Worm (Caenorhabditis elegans) whole organism, L4 larva: Measurements from ENCODE around the gene C30G12.6.

Experiments used
- D1046.2 ChIP-seq: fragments of 200-800 bp; sonication (Bioruptor generic); IDR thresholded peaks from 2 replicates; pipeline ENCODE4 v1.3.6; 2022; ENCODE audit warnings: missing genetic modification characterization, missing compliant biosample characterization
- F10B5.3 ChIP-seq: sonication (generic microtip); optimal IDR thresholded peaks from 2 replicates; lab custom pipeline; 2016; ENCODE audit warnings: mild to moderate bottlenecking, missing genetic modification characterization, missing compliant biosample characterization
- F26F4.8 ChIP-seq: fragments of 200-800 bp; sonication (Bioruptor generic); conservative IDR thresholded peaks from 2 replicates; pipeline ENCODE4 v1.3.6; 2022; ENCODE audit warnings: missing genetic modification characterization, missing compliant biosample characterization
- F37D6.2 ChIP-seq: sonication (generic microtip); optimal IDR thresholded peaks from 2 replicates; lab custom pipeline; 2016; ENCODE audit warnings: mild to moderate bottlenecking, missing genetic modification characterization, missing compliant biosample characterization
- F49E8.2 ChIP-seq: sonication (generic microtip); optimal IDR thresholded peaks from 2 replicates; lab custom pipeline; 2016; ENCODE audit warnings: missing compliant biosample characterization, mild to moderate bottlenecking, missing genetic modification characterization, borderline replicate concordance
- T20F7.1 ChIP-seq: fragments of 200-800 bp; sonication (Bioruptor generic); optimal IDR thresholded peaks from 2 replicates; lab custom pipeline; 2018; ENCODE audit warnings: mild to moderate bottlenecking, missing genetic modification characterization, missing compliant biosample characterization
- T26A8.4 ChIP-seq: fragments of 200-800 bp; sonication (Bioruptor generic); IDR thresholded peaks from 2 replicates; pipeline ENCODE4 v1.3.6; 2022; ENCODE audit warnings: missing genetic modification characterization, missing compliant biosample characterization
- Y5F2A.4 ChIP-seq: fragments of 200-800 bp; sonication (Bioruptor generic); optimal IDR thresholded peaks from 2 replicates; lab custom pipeline; 2018; ENCODE audit warnings: mild to moderate bottlenecking, missing genetic modification characterization, missing compliant biosample characterization
- Y75B8A.6 ChIP-seq: fragments of 200-800 bp; sonication (Bioruptor generic); IDR thresholded peaks from 2 replicates; pipeline ENCODE4 v1.3.6; 2022; ENCODE audit warnings: missing genetic modification reagents, missing genetic modification characterization, missing compliant biosample characterization
- ZK337.2 ChIP-seq: fragments of 200-800 bp; sonication (Bioruptor generic); IDR thresholded peaks from 2 replicates; pipeline ENCODE4 v1.3.6; 2022; ENCODE audit warnings: missing genetic modification reagents, missing genetic modification characterization, missing compliant biosample characterization
- ZK546.5 ChIP-seq, 2 experiments: sonication (generic microtip); optimal IDR thresholded peaks; 2 replicates each; lab custom pipeline; 2017; ENCODE audit warnings: missing biosample characterization in 2 of 2, missing genetic modification characterization in 2 of 2
- ama-1 ChIP-seq: fragments of 150-350 bp; optimal IDR thresholded peaks from 2 replicates; lab custom pipeline; 2014; ENCODE audit warnings: inconsistent platforms, mixed read lengths
- arid-1 ChIP-seq: fragments of 200-800 bp; sonication (Bioruptor generic); conservative IDR thresholded peaks from 2 replicates; pipeline ENCODE4 v1.3.6; 2022; ENCODE audit warnings: missing genetic modification reagents, missing genetic modification characterization, missing compliant biosample characterization
- attf-4 ChIP-seq: sonication (generic microtip); optimal IDR thresholded peaks from 3 replicates; lab custom pipeline; 2017; ENCODE audit warnings: missing biosample characterization, missing genetic modification characterization
- ceh-32 ChIP-seq: sonication (generic microtip); optimal IDR thresholded peaks from 2 replicates; lab custom pipeline; 2016; ENCODE audit warnings: mild to moderate bottlenecking, missing genetic modification characterization, missing compliant biosample characterization; ENCODE audit not compliant: poor library complexity
- ceh-44 ChIP-seq: fragments of 200-800 bp; sonication (Bioruptor generic); IDR thresholded peaks from 2 replicates; pipeline ENCODE4 v1.3.6; 2022; ENCODE audit warnings: missing genetic modification reagents, missing genetic modification characterization, missing compliant biosample characterization
- ceh-62 ChIP-seq: sonication (generic microtip); optimal IDR thresholded peaks from 2 replicates; lab custom pipeline; 2017; ENCODE audit warnings: missing biosample characterization, missing genetic modification characterization
- ceh-82 ChIP-seq: sonication (generic microtip); optimal IDR thresholded peaks from 2 replicates; lab custom pipeline; 2017; ENCODE audit warnings: missing biosample characterization, missing genetic modification characterization
- ctbp-1 ChIP-seq: fragments of 200-800 bp; sonication (Bioruptor generic); IDR thresholded peaks from 2 replicates; pipeline ENCODE4 v1.3.6; 2022; ENCODE audit warnings: missing genetic modification reagents, missing genetic modification characterization, missing compliant biosample characterization
- daf-12 ChIP-seq: fragments of 150-350 bp; optimal IDR thresholded peaks from 2 replicates; lab custom pipeline; 2014; ENCODE audit warnings: missing biosample characterization, missing genetic modification reagents, missing genetic modification characterization
- daf-19 ChIP-seq: fragments of 200-800 bp; sonication (Bioruptor generic); conservative IDR thresholded peaks from 2 replicates; pipeline ENCODE4 v1.3.6; 2022; ENCODE audit warnings: missing genetic modification characterization, missing compliant biosample characterization
- daf-8 ChIP-seq: fragments of 200-800 bp; sonication (Bioruptor generic); IDR thresholded peaks from 2 replicates; pipeline ENCODE4 v1.3.6; 2022; ENCODE audit warnings: missing genetic modification characterization, missing compliant biosample characterization
- dmd-8 ChIP-seq: fragments of 200-800 bp; sonication (Bioruptor generic); IDR thresholded peaks from 2 replicates; pipeline ENCODE4 v1.3.6; 2022; ENCODE audit warnings: missing genetic modification characterization, missing compliant biosample characterization
- dpl-1 ChIP-seq: fragments of 150-350 bp; optimal IDR thresholded peaks from 2 replicates; lab custom pipeline; 2014; ENCODE audit warnings: missing biosample characterization, missing genetic modification reagents, missing genetic modification characterization
- egl-27 ChIP-seq: sonication (generic microtip); optimal IDR thresholded peaks from 3 replicates; lab custom pipeline; 2017; ENCODE audit warnings: missing biosample characterization, missing genetic modification reagents, missing genetic modification characterization
- egl-43 ChIP-seq: fragments of 200-800 bp; sonication (Bioruptor generic); IDR thresholded peaks from 2 replicates; pipeline ENCODE4 v1.3.6; 2022; ENCODE audit warnings: missing genetic modification reagents, missing genetic modification characterization, missing compliant biosample characterization
- fos-1 ChIP-seq: fragments of 150-350 bp; optimal IDR thresholded peaks from 2 replicates; lab custom pipeline; 2014; ENCODE audit warnings: missing biosample characterization, missing genetic modification characterization
- hif-1 ChIP-seq, 2 experiments: sonication (generic microtip); optimal IDR thresholded peaks; 2 replicates each; lab custom pipeline; 2016 to 2017; ENCODE audit warnings: missing compliant biosample characterization in 2 of 2, missing genetic modification characterization in 2 of 2, missing genetic modification reagents in 2 of 2, missing genotype in 2 of 2, mild to moderate bottlenecking in 1 of 2
- lim-7 ChIP-seq: fragments of 200-800 bp; sonication (Bioruptor generic); IDR thresholded peaks from 2 replicates; pipeline ENCODE4 v1.3.6; 2022; ENCODE audit warnings: missing genetic modification characterization, missing compliant biosample characterization
- lin-1 ChIP-seq: fragments of 200-800 bp; sonication (Bioruptor generic); IDR thresholded peaks from 2 replicates; pipeline ENCODE4 v1.3.6; 2022; ENCODE audit warnings: missing genetic modification reagents, missing genetic modification characterization, missing compliant biosample characterization
- lir-3 ChIP-seq: sonication (generic microtip); optimal IDR thresholded peaks from 2 replicates; lab custom pipeline; 2016; ENCODE audit warnings: mild to moderate bottlenecking, missing genetic modification characterization, missing compliant biosample characterization
- madf-5 ChIP-seq, 2 experiments: fragments of 200-800 bp; sonication (Bioruptor generic); IDR thresholded peaks; 2 replicates each; pipeline ENCODE4 v1.3.6; 2022; ENCODE audit warnings: missing compliant biosample characterization in 2 of 2, missing genetic modification characterization in 2 of 2
- mdl-1 ChIP-seq, 2 experiments: fragments of 150-350 bp in 1 of 2; sonication (generic microtip) in 1 of 2; optimal IDR thresholded peaks; 2 replicates each; lab custom pipeline; 2014 to 2017; ENCODE audit warnings: missing biosample characterization in 2 of 2, missing genetic modification characterization in 2 of 2
- mdt-29 ChIP-seq: fragments of 200-800 bp; sonication (Bioruptor generic); IDR thresholded peaks from 2 replicates; pipeline ENCODE4 v1.3.6; 2022; ENCODE audit warnings: missing genetic modification reagents, missing genetic modification characterization, missing compliant biosample characterization
- mep-1 ChIP-seq: fragments of 150-350 bp; sonication (generic microtip); optimal IDR thresholded peaks from 3 replicates; lab custom pipeline; 2014; ENCODE audit warnings: missing biosample characterization, missing genetic modification characterization
- mxl-2 ChIP-seq: fragments of 200-800 bp; sonication (Bioruptor generic); conservative IDR thresholded peaks from 2 replicates; pipeline ENCODE4 v1.3.6; 2022; ENCODE audit warnings: missing genetic modification reagents, missing genetic modification characterization, missing compliant biosample characterization
- mxl-3 ChIP-seq: fragments of 200-800 bp; sonication (Bioruptor generic); optimal IDR thresholded peaks from 2 replicates; lab custom pipeline; 2018; ENCODE audit warnings: mild to moderate bottlenecking, missing genetic modification characterization, missing compliant biosample characterization
- nhr-111 ChIP-seq: fragments of 200-800 bp; sonication (Bioruptor generic); optimal IDR thresholded peaks from 2 replicates; lab custom pipeline; 2018; ENCODE audit warnings: mild to moderate bottlenecking, missing genetic modification characterization, missing compliant biosample characterization
- nhr-237 ChIP-seq: sonication (generic microtip); optimal IDR thresholded peaks from 2 replicates; lab custom pipeline; 2017; ENCODE audit warnings: missing biosample characterization, missing genetic modification characterization
- nhr-28 ChIP-seq: fragments of 150-350 bp; optimal IDR thresholded peaks from 2 replicates; lab custom pipeline; 2014; ENCODE audit warnings: missing biosample characterization, missing genetic modification characterization
- nhr-48 ChIP-seq: sonication (generic microtip); optimal IDR thresholded peaks from 2 replicates; lab custom pipeline; 2016; ENCODE audit warnings: mild to moderate bottlenecking, missing genetic modification characterization, missing compliant biosample characterization
- nhr-77 ChIP-seq: fragments of 150-350 bp; optimal IDR thresholded peaks from 2 replicates; lab custom pipeline; 2014; ENCODE audit warnings: missing biosample characterization, missing genetic modification characterization
- php-3 ChIP-seq: fragments of 200-800 bp; sonication (Bioruptor generic); IDR thresholded peaks from 2 replicates; pipeline ENCODE4 v1.3.6; 2022; ENCODE audit warnings: missing genetic modification reagents, missing genetic modification characterization, missing compliant biosample characterization
- rbr-2 ChIP-seq: sonication (generic microtip); optimal IDR thresholded peaks from 2 replicates; lab custom pipeline; 2016; ENCODE audit warnings: missing genotype, missing genetic modification characterization, missing compliant biosample characterization
- sdz-12 ChIP-seq: fragments of 200-800 bp; sonication (Bioruptor generic); optimal IDR thresholded peaks from 2 replicates; lab custom pipeline; 2018; ENCODE audit warnings: mild to moderate bottlenecking, missing genetic modification characterization, missing compliant biosample characterization
- skn-1 ChIP-seq: fragments of 150-350 bp; optimal IDR thresholded peaks from 2 replicates; lab custom pipeline; 2014; ENCODE audit warnings: missing biosample characterization, missing genetic modification characterization
- snpc-1.2 ChIP-seq: fragments of 200-800 bp; sonication (Bioruptor generic); IDR thresholded peaks from 2 replicates; pipeline ENCODE4 v1.3.6; 2022; ENCODE audit warnings: missing genetic modification reagents, missing genetic modification characterization, missing compliant biosample characterization
- spr-3 ChIP-seq: fragments of 200-800 bp; sonication (Bioruptor generic); optimal IDR thresholded peaks from 2 replicates; lab custom pipeline; 2018; ENCODE audit warnings: mild to moderate bottlenecking, missing genetic modification characterization, missing compliant biosample characterization
- unc-130 ChIP-seq: sonication (generic microtip); optimal IDR thresholded peaks from 2 replicates; lab custom pipeline; 2016; ENCODE audit warnings: missing genetic modification reagents, missing genetic modification characterization, missing compliant biosample characterization
- unc-62 ChIP-seq, 3 experiments: fragments of 150-350 bp in 1 of 3; sonication (generic microtip); optimal IDR thresholded peaks in 2 of 3; peaks in 1 of 3; 1 replicate in 1 of 3; 2 replicates in 2 of 3; lab custom pipeline; 2014 to 2017; ENCODE audit warnings: missing biosample characterization in 3 of 3, missing genetic modification characterization in 3 of 3, missing genetic modification reagents in 3 of 3, missing genotype in 1 of 3
- zfp-2 ChIP-seq: sonication (generic microtip); optimal IDR thresholded peaks from 2 replicates; lab custom pipeline; 2016; ENCODE audit warnings: mild to moderate bottlenecking, missing genetic modification characterization, missing compliant biosample characterization
- ztf-11 ChIP-seq: fragments of 150-350 bp; optimal IDR thresholded peaks from 2 replicates; lab custom pipeline; 2014; ENCODE audit warnings: missing biosample characterization, missing genetic modification characterization

The C30G12.6 gene

ce11 chrII:7337469-7337893 lies 41.7 kb upstream of the C30G12.6 start (continued):
- TF ChIP-seq rbr-2 (tag; lab: Kevin White, UChicago): peak; percentile 60
- peak; percentile 62; the same call in 1 of the 2 replicates for TF ChIP-seq lin-1
- TF ChIP-seq snpc-1.2 (GFP tag; lab: Robert Waterston, UW): no peak
- TF ChIP-seq dpl-1 (GFP tag; lab: Kevin White, UChicago): peak; percentile 27
- TF ChIP-seq skn-1 (tag; lab: Kevin White, UChicago): no peak
- no peak for TF ChIP-seq spr-3 (GFP tag; lab: Kevin White, UChicago)
- TF ChIP-seq daf-8 (GFP tag; lab: Robert Waterston, UW): no peak
- TF ChIP-seq ceh-62: no peak
- TF ChIP-seq egl-27 (tag; lab: Kevin White, UChicago): no peak
- TF ChIP-seq nhr-111 (GFP tag; lab: Kevin White, UChicago): no peak
- peak in 1 of 2 experiments; percentile 93 for TF ChIP-seq unc-62 (GFP tag; optimal IDR thresholded peaks at IDR 0.05 in 1 of 2; lab: Kevin White, UChicago)
- no peak for TF ChIP-seq unc-62 (tag; optimal IDR thresholded peaks at IDR 0.05; lab: Kevin White, UChicago)
- TF ChIP-seq F10B5.3 (tag; lab: Kevin White, UChicago): no peak
- 0 out of 2 replicates have a peak, but pooled peaks have one; percentile 3 for TF ChIP-seq mxl-2 (GFP tag; lab: Robert Waterston, UW)
- peak; percentile 83 for TF ChIP-seq nhr-77 (tag; lab: Kevin White, UChicago)
- TF ChIP-seq mdl-1 (tag; optimal IDR thresholded peaks at IDR 0.05; lab: Kevin White, UChicago): peak; percentile 89 to 95
- peak; percentile 3 to 91 for TF ChIP-seq hif-1 (tag; optimal IDR thresholded peaks at IDR 0.05; lab: Kevin White, UChicago)
- TF ChIP-seq ZK337.2 (GFP tag; lab: Robert Waterston, UW): no peak
- TF ChIP-seq nhr-28 (tag; lab: Kevin White, UChicago): peak; percentile 97
- TF ChIP-seq ceh-82 (tag; lab: Kevin White, UChicago): no peak
- TF ChIP-seq Y5F2A.4 (GFP tag; lab: Kevin White, UChicago): no peak
- no peak for TF ChIP-seq F26F4.8 (GFP tag; lab: Robert Waterston, UW)
- no peak for TF ChIP-seq nhr-237
- TF ChIP-seq fos-1 (tag; lab: Kevin White, UChicago): no peak
- no peak for TF ChIP-seq D1046.2 (GFP tag; lab: Robert Waterston, UW)
- no peak for TF ChIP-seq madf-5 (GFP tag; IDR thresholded peaks at IDR 0.05; lab: Robert Waterston, UW)
- TF ChIP-seq nhr-48: peak; percentile 99
- TF ChIP-seq ctbp-1: peak; percentile 71; the same call in 1 of the 2 replicates
- TF ChIP-seq T20F7.1 (GFP tag; lab: Kevin White, UChicago): peak; percentile 77
- TF ChIP-seq egl-43: no peak
- no peak for TF ChIP-seq sdz-12 (GFP tag; lab: Kevin White, UChicago)
- no peak for TF ChIP-seq attf-4 (tag; lab: Kevin White, UChicago)
- TF ChIP-seq lim-7: no peak
- no peak for TF ChIP-seq ceh-44 (GFP tag; lab: Robert Waterston, UW)
- 0 out of 2 replicates have a peak, but pooled peaks have one; percentile 4 for TF ChIP-seq arid-1 (GFP tag; lab: Robert Waterston, UW)
- TF ChIP-seq F49E8.2 (tag; lab: Kevin White, UChicago): no peak
- peak; percentile 94 for TF ChIP-seq mxl-3
- no peak for TF ChIP-seq ztf-11 (tag; lab: Kevin White, UChicago)
- no peak for TF ChIP-seq Y75B8A.6 (GFP tag; lab: Robert Waterston, UW)
- TF ChIP-seq unc-130 (GFP tag; lab: Kevin White, UChicago): no peak
- no peak for TF ChIP-seq dmd-8 (GFP tag; lab: Robert Waterston, UW)
- TF ChIP-seq ama-1: peak; percentile 46
- no peak for TF ChIP-seq F37D6.2
- TF ChIP-seq daf-12 (tag; lab: Kevin White, UChicago): no peak
- no peak for TF ChIP-seq mdt-29 (GFP tag; lab: Robert Waterston, UW)
- no peak for TF ChIP-seq daf-19 (GFP tag; lab: Robert Waterston, UW)
- TF ChIP-seq ceh-32 (tag; lab: Kevin White, UChicago): no peak
- peak; percentile 59; the same call in 1 of the 2 replicates for TF ChIP-seq T26A8.4 (GFP tag; lab: Robert Waterston, UW)
- TF ChIP-seq php-3 (GFP tag; lab: Robert Waterston, UW): peak; percentile 72
- peak; percentile 89 for TF ChIP-seq mep-1 (tag; lab: Kevin White, UChicago)
- no peak for TF ChIP-seq lir-3 (tag; lab: Kevin White, UChicago)
- peak; percentile 39 for TF ChIP-seq zfp-2 (tag; lab: Kevin White, UChicago)
- no peak for TF ChIP-seq ZK546.5 (tag; optimal IDR thresholded peaks at IDR 0.05; lab: Kevin White, UChicago)
